Worm (Caenorhabditis elegans): ENCODE data around the gene nhr-130.

nhr-130 gene

ce11 chrV:468460-468859 is 14.7 kb downstream of the nhr-130 start, which contains the start of gene srbc-57:
Gene srbc-57, minus strand, starts transcription at chrV:468560.
- TF ChIP-seq egl-27 (tag; optimal IDR thresholded peaks at IDR 0.05) (no peak), unc-62 (GFP tag; optimal IDR thresholded peaks at IDR 0.05) (no peak)

- no peak for TF ChIP-seq egl-27 (tag; optimal IDR thresholded peaks at IDR 0.05)
- no peak for TF ChIP-seq lin-13 (GFP tag; optimal IDR thresholded peaks at IDR 0.05)
- TF ChIP-seq alr-1 (tag; optimal IDR thresholded peaks at IDR 0.05) = no peak
- no peak for TF ChIP-seq F13H6.1 (tag; optimal IDR thresholded peaks at IDR 0.05)
- TF ChIP-seq mdl-1 (tag; optimal IDR thresholded peaks at IDR 0.05) = no peak
- TF ChIP-seq lin-11 (tag; optimal IDR thresholded peaks at IDR 0.05) = no peak
- TF ChIP-seq ama-1 (optimal IDR thresholded peaks at IDR 0.05) = no peak
- no peak for TF ChIP-seq ztf-4 (tag; optimal IDR thresholded peaks at IDR 0.05)
- TF ChIP-seq nhr-21 (tag; optimal IDR thresholded peaks at IDR 0.05) = no peak
- no peak for TF ChIP-seq nhr-11 (tag; optimal IDR thresholded peaks at IDR 0.05)
- TF ChIP-seq nhr-12 (tag; optimal IDR thresholded peaks at IDR 0.05) = no peak
- no peak for TF ChIP-seq sem-4 (tag; optimal IDR thresholded peaks at IDR 0.05)
Measured at ce11 chrV:467507-467906, 15.6 kb downstream of the nhr-130 start.

ce11 chrV:465355-465754 is 17.8 kb downstream of the nhr-130 start:
- TF ChIP-seq sma-9 (GFP tag; optimal IDR thresholded peaks at IDR 0.05) = peak; percentile 25
- TF ChIP-seq sma-9 (tag; optimal IDR thresholded peaks at IDR 0.05) = no peak
- TF ChIP-seq sem-4 (tag; optimal IDR thresholded peaks at IDR 0.05) = no peak
- TF ChIP-seq nhr-237 (tag; optimal IDR thresholded peaks at IDR 0.05) = no peak
- TF ChIP-seq blmp-1 (tag; optimal IDR thresholded peaks at IDR 0.05; ENCODE audit: insufficient read depth) = peak; percentile 33
- no peak for TF ChIP-seq mdl-1 (tag; optimal IDR thresholded peaks at IDR 0.05)

- TF ChIP-seq mbf-1 (tag; optimal IDR thresholded peaks at IDR 0.05) (no peak), crh-2 (tag; optimal IDR thresholded peaks at IDR 0.05) (peak; percentile 49), nhr-77 (tag; optimal IDR thresholded peaks at IDR 0.05) (no peak), ztf-4 (tag; optimal IDR thresholded peaks at IDR 0.05) (no peak), mab-5 (tag; optimal IDR thresholded peaks at IDR 0.05) (no peak), nhr-25 (tag; optimal IDR thresholded peaks at IDR 0.05) (no peak), sma-9 (GFP tag; optimal IDR thresholded peaks at IDR 0.05) (peak; percentile 44), sma-9 (tag; optimal IDR thresholded peaks at IDR 0.05) (no peak), nhr-21 (tag; optimal IDR thresholded peaks at IDR 0.05) (no peak), ztf-1 (GFP tag; conservative IDR thresholded peaks at IDR 0.05) (no peak), peb-1 (tag; optimal IDR thresholded peaks at IDR 0.05) (no peak), nhr-237 (tag; optimal IDR thresholded peaks at IDR 0.05) (no peak), aly-2 (tag; optimal IDR thresholded peaks at IDR 0.05) (no peak)
Measured at ce11 chrV:464800-465199, 18.3 kb downstream of the nhr-130 start, which contains the start of gene nhr-201. Gene nhr-201, plus strand, starts transcription at chrV:464828.

- no peak for TF ChIP-seq lin-13 (GFP tag; optimal IDR thresholded peaks at IDR 0.05)
- TF ChIP-seq F13H6.1 (tag; optimal IDR thresholded peaks at IDR 0.05) = peak; percentile 4
- peak; percentile 68 for TF ChIP-seq nhr-129 (tag; optimal IDR thresholded peaks at IDR 0.05)
- peak; percentile 83 for TF ChIP-seq sma-9 (GFP tag; optimal IDR thresholded peaks at IDR 0.05)
- no peak for TF ChIP-seq sma-9 (tag; optimal IDR thresholded peaks at IDR 0.05)
- TF ChIP-seq crh-2 (tag; optimal IDR thresholded peaks at IDR 0.05) = peak; percentile 65
- peak; percentile 34 for TF ChIP-seq nhr-25 (tag; optimal IDR thresholded peaks at IDR 0.05)
- peak; percentile 12 for TF ChIP-seq gmeb-1 (tag; optimal IDR thresholded peaks at IDR 0.05)
- TF ChIP-seq mdl-1 (tag; optimal IDR thresholded peaks at IDR 0.05) = no peak
- TF ChIP-seq blmp-1 (tag; optimal IDR thresholded peaks at IDR 0.05; ENCODE audit: insufficient read depth) = no peak
- peak; percentile 52 for TF ChIP-seq fos-1 (tag; optimal IDR thresholded peaks at IDR 0.05)
- TF ChIP-seq aly-2 (tag; optimal IDR thresholded peaks at IDR 0.05) = no peak
- no peak for TF ChIP-seq ama-1 (optimal IDR thresholded peaks at IDR 0.05)
Measured at ce11 chrV:462263-462662, 20.9 kb downstream of the nhr-130 start, which contains the start of gene nhr-202. Gene nhr-202, plus strand, starts transcription at chrV:462588.

ce11 chrV:459464-459863 is 23.7 kb downstream of the nhr-130 start, which contains the start of gene nhr-203:
Gene nhr-203, plus strand, starts transcription at chrV:459795.
- TF ChIP-seq alr-1 (tag; optimal IDR thresholded peaks at IDR 0.05) = no peak
- TF ChIP-seq nhr-10 (tag; optimal IDR thresholded peaks at IDR 0.05) = no peak
- no peak for TF ChIP-seq elt-1 (tag; optimal IDR thresholded peaks at IDR 0.05)
- no peak for TF ChIP-seq aly-2 (tag; optimal IDR thresholded peaks at IDR 0.05)
- no peak for TF ChIP-seq ZK546.5 (tag; optimal IDR thresholded peaks at IDR 0.05)
- peak; percentile 52 for TF ChIP-seq skn-1 (tag; optimal IDR thresholded peaks at IDR 0.05)
- TF ChIP-seq nhr-6 (tag; optimal IDR thresholded peaks at IDR 0.05) = no peak
- TF ChIP-seq peb-1 (tag; optimal IDR thresholded peaks at IDR 0.05) = no peak
- no peak for TF ChIP-seq nhr-21 (tag; optimal IDR thresholded peaks at IDR 0.05)
- peak; percentile 75 for TF ChIP-seq fos-1 (tag; optimal IDR thresholded peaks at IDR 0.05)
- peak; percentile 37 for TF ChIP-seq gmeb-1 (tag; optimal IDR thresholded peaks at IDR 0.05)
- peak; percentile 80 for TF ChIP-seq sma-9 (GFP tag; optimal IDR thresholded peaks at IDR 0.05)
- TF ChIP-seq sma-9 (tag; optimal IDR thresholded peaks at IDR 0.05) = no peak
- TF ChIP-seq crh-2 (tag; optimal IDR thresholded peaks at IDR 0.05) = peak; percentile 45
- no peak for TF ChIP-seq nhr-25 (tag; optimal IDR thresholded peaks at IDR 0.05)
- peak; percentile 1 for TF ChIP-seq F13H6.1 (tag; optimal IDR thresholded peaks at IDR 0.05)

All from whole organism, L2 larva.